Fruit fly (Drosophila melanogaster) whole organism, larva: Measurements from ENCODE around the gene Ada2b.

Experiments
- noc ChIP-seq: fragments of 200-800 bp; sonication (Bioruptor generic); optimal IDR thresholded peaks from 3 replicates; lab custom pipeline; 2019; ENCODE audit warnings: missing biosample characterization, mild to moderate bottlenecking, missing genetic modification characterization, moderate library complexity

Ada2b gene

DNA sequence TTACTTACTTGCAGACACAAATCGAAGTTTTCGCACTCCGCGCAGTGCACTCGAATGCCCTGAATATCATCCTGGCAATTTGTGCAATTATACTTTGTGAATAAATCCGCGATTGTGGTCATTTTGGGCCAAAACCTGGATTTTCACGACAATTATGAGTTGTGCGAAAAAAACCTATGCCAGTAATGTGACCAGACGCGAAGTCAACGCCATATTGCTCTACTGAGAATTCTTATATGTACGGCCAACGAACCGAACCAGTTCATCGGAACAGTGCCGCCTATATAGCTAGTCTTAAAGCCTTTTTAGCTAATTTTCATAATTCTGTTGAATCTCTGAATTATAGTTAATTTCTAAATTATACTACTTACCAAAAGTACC, at the start of gene Ada2b:
TSS of gene Ada2b (minus strand) at position 214 of the 381 bp plus-strand sequence.
- no peak for TF ChIP-seq noc (tag; lab: Kevin White, UChicago)

DNA sequence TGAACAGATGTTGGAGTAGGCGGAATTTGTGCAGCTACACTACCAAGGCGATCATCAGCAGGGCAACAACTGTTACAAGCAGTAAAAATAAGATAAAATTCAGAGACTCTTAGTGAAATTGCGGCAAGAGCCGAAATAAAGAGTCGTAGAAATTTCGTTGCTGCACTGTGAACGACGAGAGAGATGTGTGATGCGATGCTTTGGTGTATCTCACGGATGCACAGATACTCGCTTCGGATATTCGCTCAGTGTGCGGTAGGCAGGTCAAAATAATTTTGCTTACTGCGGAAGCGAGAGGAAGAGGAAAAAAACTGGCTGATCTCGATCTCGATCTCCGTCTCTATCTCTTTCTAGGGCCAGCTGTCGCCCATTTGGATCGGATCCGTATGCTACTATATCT, 48.5 kb upstream of the Ada2b start:
- no peak for TF ChIP-seq noc (tag; lab: Kevin White, UChicago)

dm6 chr3R:8287697-8288096, 47.4 kb upstream of the Ada2b start, which contains the start of gene Nazo:
Nazo (plus strand) TSS chr3R:8287876.
- TF ChIP-seq noc (tag; lab: Kevin White, UChicago), result no peak

- no peak for TF ChIP-seq noc (tag; lab: Kevin White, UChicago)
Measured at dm6 chr3R:8285727-8286344, 45.5 kb upstream of the Ada2b start.

- no peak for TF ChIP-seq noc (tag; lab: Kevin White, UChicago)
Measured at dm6 chr3R:8284234-8284633, 43.9 kb upstream of the Ada2b start.

DNA sequence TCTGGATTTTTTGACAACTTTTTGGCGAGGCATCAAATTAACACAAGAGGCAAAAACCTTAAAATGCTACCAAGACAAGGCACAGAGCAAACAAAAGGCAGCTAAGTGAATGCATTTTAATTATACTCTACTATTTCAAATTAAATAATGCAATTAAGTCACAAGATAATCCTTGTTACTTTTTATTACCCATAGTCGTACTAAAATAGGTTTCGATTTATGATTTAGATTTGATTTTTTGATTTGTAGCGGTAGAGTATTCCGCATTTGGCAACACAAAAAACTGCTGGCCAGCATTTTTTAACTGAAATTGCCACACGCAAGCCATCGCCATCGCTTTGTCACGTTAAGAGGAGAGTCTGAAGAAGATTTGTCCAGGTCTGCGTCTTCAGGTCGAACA, 42.4 kb upstream of the Ada2b start:
- no peak for TF ChIP-seq noc (tag; lab: Kevin White, UChicago)

DNA sequence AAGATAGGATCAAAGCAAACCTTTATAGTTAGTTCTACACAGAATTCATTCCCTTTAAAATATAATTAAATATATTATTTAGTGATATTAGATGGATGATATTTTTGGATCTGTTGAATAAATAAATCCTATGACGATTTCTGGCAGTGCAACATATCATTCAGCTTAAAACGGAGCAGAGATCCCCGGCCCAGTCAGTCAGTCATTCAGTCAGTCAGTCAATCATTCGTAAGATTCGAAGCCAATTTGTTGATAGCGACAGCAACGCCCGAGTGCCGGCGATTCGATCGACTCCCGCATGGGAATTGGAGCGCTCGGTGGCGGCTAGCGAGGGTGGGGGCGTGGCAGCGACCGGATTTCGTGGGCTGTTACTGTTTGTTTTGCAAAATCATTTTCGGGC, 39.7 kb upstream of the Ada2b start:
- TF ChIP-seq noc (tag; lab: Kevin White, UChicago), result no peak

dm6 chr3R:8277494-8278293, 37.4 kb upstream of the Ada2b start, which contains the start of gene ato:
ato (plus strand) TSS chr3R:8278052.
- TF ChIP-seq noc (tag; lab: Kevin White, UChicago), result no peak

dm6 chr3R:8275031-8275430, 34.7 kb upstream of the Ada2b start:
- TF ChIP-seq noc (tag; lab: Kevin White, UChicago), result no peak

DNA sequence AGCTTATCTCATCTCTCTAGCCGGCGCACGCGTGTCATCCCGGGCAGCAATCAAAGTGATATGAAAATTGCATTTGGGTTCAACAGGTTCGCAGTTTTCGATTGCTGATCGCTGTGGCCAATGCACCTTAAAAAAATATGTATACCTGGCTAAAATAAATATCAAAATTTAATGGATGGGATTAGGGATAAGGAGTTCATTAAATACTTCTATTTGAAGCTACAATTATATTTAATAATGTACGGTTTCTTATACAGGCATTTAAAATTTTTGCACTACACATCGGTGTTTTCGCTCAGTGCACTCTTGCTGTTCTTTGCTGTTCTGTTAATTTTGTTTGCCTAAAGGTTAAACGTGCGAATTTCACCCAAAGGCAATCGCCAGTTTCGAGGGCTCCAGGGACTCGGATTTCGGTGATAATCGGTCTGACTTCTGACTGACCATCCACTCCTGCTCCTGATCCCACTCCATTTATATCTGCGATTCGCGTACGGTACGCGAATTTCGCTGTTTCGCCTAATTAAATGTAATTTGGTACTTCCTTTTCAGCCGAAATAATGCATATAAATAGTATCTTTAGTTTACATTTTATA, 32.4 kb upstream of the Ada2b start:
- no peak for TF ChIP-seq noc (tag; lab: Kevin White, UChicago)

dm6 chr3R:8269740-8270139, 29.4 kb upstream of the Ada2b start, which contains the start of gene CG9630:
CG9630 (minus strand) TSS chr3R:8269896.
- TF ChIP-seq noc (tag; lab: Kevin White, UChicago), result no peak

dm6 chr3R:8264302-8265080, 24.2 kb upstream of the Ada2b start, which contains the start of the genes RPA1 and Mcm2:
RPA1 (minus strand) TSS chr3R:8264451.
Mcm2 (plus strand) TSS chr3R:8264970.
- TF ChIP-seq noc (tag; lab: Kevin White, UChicago), result peak; percentile 81

dm6 chr3R:8261634-8262033, 21.3 kb upstream of the Ada2b start:
- no peak for TF ChIP-seq noc (tag; lab: Kevin White, UChicago)

- TF ChIP-seq noc (tag; lab: Kevin White, UChicago), result no peak
Measured at dm6 chr3R:8256040-8256439, 15.7 kb upstream of the Ada2b start.

dm6 chr3R:8254347-8254746, 14.0 kb upstream of the Ada2b start:
- no peak for TF ChIP-seq noc (tag; lab: Kevin White, UChicago)
